Worm (Caenorhabditis elegans): Measurements from ENCODE around the gene fbxa-56.

Gene fbxa-56

ce11 chrIII:896904-897303, 41.0 kb downstream of the fbxa-56 start:
- TF ChIP-seq attf-3 (GFP tag; conservative IDR thresholded peaks at IDR 0.05) (no peak), lag-1 (GFP tag; IDR thresholded peaks at IDR 0.05) (0 out of 2 replicates have a peak, but pooled peaks have one; percentile 40)

DNA sequence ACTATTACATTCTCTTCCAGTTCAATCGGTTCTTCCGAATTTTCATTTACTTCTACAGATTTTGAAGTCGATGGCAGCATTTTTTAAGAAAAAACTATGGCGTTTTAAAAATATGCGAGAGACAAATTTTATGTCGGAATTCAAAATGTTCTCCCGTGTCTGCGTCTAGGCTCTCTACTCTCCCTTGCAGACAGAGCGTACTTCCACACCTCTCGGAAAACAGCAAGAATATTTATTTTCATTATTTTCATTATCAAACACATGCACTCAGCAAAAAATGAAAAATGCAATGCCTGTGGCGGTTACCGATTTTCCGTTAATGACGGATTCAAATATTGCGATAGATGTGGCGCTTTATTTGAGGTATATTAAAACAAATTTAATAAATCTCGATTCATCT, 42.3 kb downstream of the fbxa-56 start, which contains the start of the genes ztf-18 and F23H11.2:
Gene ztf-18 (minus strand): TSS at position 188 of the 400 bp plus-strand sequence.
Gene F23H11.2 (plus strand): TSS at position 223 of the 400 bp plus-strand sequence.
- TF ChIP-seq hsf-1 (GFP tag; IDR thresholded peaks at IDR 0.05) (no peak), dpl-1 (GFP tag; optimal IDR thresholded peaks at IDR 0.05) (no peak), nhr-120 (GFP tag; IDR thresholded peaks at IDR 0.05) (no peak), die-1 (tag; optimal IDR thresholded peaks at IDR 0.05) (no peak), lin-54 (GFP tag; optimal IDR thresholded peaks at IDR 0.05) (no peak), nhr-80 (tag; optimal IDR thresholded peaks at IDR 0.05) (no peak), ccch-3 (GFP tag; optimal IDR thresholded peaks at IDR 0.05) (no peak), lsy-27 (tag; optimal IDR thresholded peaks at IDR 0.05; ENCODE audit: borderline replicate concordance, insufficient read depth) (no peak), snpc-3.4 (tag; optimal IDR thresholded peaks at IDR 0.05) (no peak), ceh-58 (GFP tag; IDR thresholded peaks at IDR 0.05) (no peak), lin-26 (GFP tag; IDR thresholded peaks at IDR 0.05) (no peak), T26A5.8 (tag; optimal IDR thresholded peaks at IDR 0.05) (no peak), ceh-27 (GFP tag; optimal IDR thresholded peaks at IDR 0.05) (no peak), nfyb-1 (GFP tag; IDR thresholded peaks at IDR 0.05) (no peak), snpc-4 (GFP tag; optimal IDR thresholded peaks at IDR 0.05) (no peak), snpc-4 (tag; optimal IDR thresholded peaks at IDR 0.05) (no peak), aptf-2 (GFP tag; conservative IDR thresholded peaks at IDR 0.05) (no peak), hmg-1.2 (GFP tag; IDR thresholded peaks at IDR 0.05) (no peak), nfya-2 (GFP tag; IDR thresholded peaks at IDR 0.05) (no peak)

DNA sequence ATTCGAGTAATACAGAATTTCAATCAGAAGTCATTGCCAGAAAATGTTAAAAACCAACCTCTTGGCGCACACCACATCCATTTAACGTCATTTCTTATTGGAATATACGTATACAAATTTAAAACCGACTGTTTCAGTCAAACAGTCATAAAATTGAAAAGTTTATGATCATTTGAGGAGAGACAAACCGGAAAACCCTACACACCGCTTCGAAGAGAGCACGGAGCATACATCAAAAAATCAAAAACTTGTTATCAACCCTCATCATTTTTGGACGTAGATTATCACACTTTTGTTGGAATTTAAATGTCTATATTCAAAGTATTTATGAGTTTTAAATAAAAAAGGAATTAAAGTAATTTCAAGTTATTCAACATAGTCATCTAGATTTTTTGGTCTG, 46.8 kb downstream of the fbxa-56 start, which contains the start of gene T24C4.10:
Gene T24C4.10 (minus strand): TSS at position 230 of the 400 bp plus-strand sequence.
- TF ChIP-seq atf-7 (tag; optimal IDR thresholded peaks at IDR 0.05) = no peak
- no peak for TF ChIP-seq tbp1 (GFP tag; optimal IDR thresholded peaks at IDR 0.05)
- TF ChIP-seq snpc-3.4 (tag; optimal IDR thresholded peaks at IDR 0.05) = peak; percentile 27
- peak; percentile 76 for TF ChIP-seq nhr-80 (tag; optimal IDR thresholded peaks at IDR 0.05)
- TF ChIP-seq ceh-27 (GFP tag; optimal IDR thresholded peaks at IDR 0.05) = no peak
- TF ChIP-seq nfya-1 (tag; optimal IDR thresholded peaks at IDR 0.05; ENCODE audit: borderline replicate concordance, insufficient read depth) = no peak
- no peak for TF ChIP-seq aptf-3 (GFP tag; IDR thresholded peaks at IDR 0.05)

DNA sequence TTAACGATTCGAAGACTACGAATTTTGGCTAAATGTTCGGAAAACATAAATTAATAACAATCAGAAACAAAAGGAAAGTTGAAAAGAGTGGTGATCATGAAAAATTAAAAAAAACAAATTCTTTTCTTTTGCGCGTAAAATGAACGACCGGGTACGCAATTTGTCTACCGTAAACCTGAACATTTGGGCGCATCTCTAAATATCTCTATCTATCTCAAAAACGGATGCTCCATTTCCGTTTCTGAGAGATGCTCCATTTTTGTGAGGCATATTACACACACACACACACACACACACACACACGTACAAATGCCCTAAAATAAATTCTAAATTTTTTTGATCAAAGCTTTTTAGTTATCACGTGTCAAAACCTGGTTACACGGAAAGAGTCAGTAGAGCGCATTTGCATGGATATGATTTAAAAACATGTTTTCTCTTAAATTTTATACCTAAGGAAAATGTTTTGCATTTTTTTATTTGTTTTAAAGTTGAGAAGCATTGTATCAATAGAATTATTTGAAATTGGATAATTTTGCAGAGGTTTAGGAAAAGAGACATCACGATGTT, 48.8 kb downstream of the fbxa-56 start:
- TF ChIP-seq atf-7 (tag; optimal IDR thresholded peaks at IDR 0.05) (no peak), attf-5 (GFP tag; optimal IDR thresholded peaks at IDR 0.05) (peak; percentile 30), efl-1 (GFP tag; optimal IDR thresholded peaks at IDR 0.05) (peak; percentile 10), mxl-1 (tag; optimal IDR thresholded peaks at IDR 0.05) (no peak), nfya-2 (GFP tag; IDR thresholded peaks at IDR 0.05) (no peak), lsl-1 (GFP tag; optimal IDR thresholded peaks at IDR 0.05) (peak; percentile 64), hsf-1 (GFP tag; IDR thresholded peaks at IDR 0.05) (no peak)

- TF ChIP-seq cebp-1 (GFP tag; IDR thresholded peaks at IDR 0.05) (no peak), cebp-1 (tag; optimal IDR thresholded peaks at IDR 0.05) (peak; percentile 76), zim-3 (tag; optimal IDR thresholded peaks at IDR 0.05) (no peak), F10E7.11 (tag; optimal IDR thresholded peaks at IDR 0.05) (no peak), attf-5 (GFP tag; optimal IDR thresholded peaks at IDR 0.05) (peak; percentile 83), ceh-27 (GFP tag; optimal IDR thresholded peaks at IDR 0.05) (peak; percentile 80), chd-7 (tag; optimal IDR thresholded peaks at IDR 0.05) (peak; percentile 45), ets-4 (GFP tag; optimal IDR thresholded peaks at IDR 0.05) (no peak), nfyb-1 (GFP tag; IDR thresholded peaks at IDR 0.05) (0 out of 2 replicates have a peak, but pooled peaks have one; percentile 53), nhr-90 (tag; optimal IDR thresholded peaks at IDR 0.05) (peak; percentile 9), nhr-80 (tag; optimal IDR thresholded peaks at IDR 0.05) (peak; percentile 75), ztf-26 (tag; optimal IDR thresholded peaks at IDR 0.05) (peak; percentile 56), snpc-4 (GFP tag; optimal IDR thresholded peaks at IDR 0.05) (peak; percentile 41), snpc-4 (tag; optimal IDR thresholded peaks at IDR 0.05) (peak in 2 of 4 experiments; percentile 34 to 43), B0336.3 (GFP tag; IDR thresholded peaks at IDR 0.05) (peak; percentile 38; the same call in 1 of the 2 replicates), K12H6.12 (tag; optimal IDR thresholded peaks at IDR 0.05) (peak; percentile 77), F52B5.7 (tag; optimal IDR thresholded peaks at IDR 0.05) (no peak), ceh-100 (GFP tag; IDR thresholded peaks at IDR 0.05) (no peak), hmg-1.2 (GFP tag; IDR thresholded peaks at IDR 0.05) (peak; percentile 88)
Observed at ce11 chrIII:887874-888299, 50.0 kb downstream of the fbxa-56 start.
